Fruit fly (Drosophila melanogaster) Kc167 (cell line): ENCODE measurements around the gene wrd.

Source experiments
- Myc ChIP-seq: fragments of >200 bp; optimal IDR thresholded peaks from 2 replicates; lab custom pipeline; 2017; ENCODE audit warnings: missing external identifiers
- insv ChIP-seq: fragments of >200 bp; optimal IDR thresholded peaks from 3 replicates; lab custom pipeline; 2018; ENCODE audit warnings: missing external identifiers
- psq ChIP-seq: fragments of >200 bp; optimal IDR thresholded peaks from 2 replicates; lab custom pipeline; 2017; ENCODE audit warnings: missing external identifiers
- ttk ChIP-seq: sonication (Bioruptor generic); optimal IDR thresholded peaks from 2 replicates; lab custom pipeline; 2017; ENCODE audit warnings: missing external identifiers

dm6 chr3R:18169982-18170531, 2.5 kb downstream of the wrd start:
- TF ChIP-seq insv (no peak), ttk (no peak), psq (lab: Kevin White, UChicago) (no peak), Myc (lab: Kevin White, UChicago) (no peak)
